Fruit fly (Drosophila melanogaster) whole organism, pupa: Measurements from ENCODE around the gene Npc2c.
A peak's percentile ranks its signal among the peaks of the same experiment; 100 is the strongest.

Experiments used
- CG10348 ChIP-seq: fragments of 200-800 bp; sonication (Bioruptor generic); IDR thresholded peaks from 2 replicates; pipeline ENCODE4 v1.3.6; 2022; ENCODE audit warnings: missing biosample characterization, missing genetic modification characterization
- CG12605 ChIP-seq: fragments of 200-800 bp; sonication (Bioruptor generic); IDR thresholded peaks from 2 replicates; pipeline ENCODE4 v1.3.6; 2022; ENCODE audit warnings: missing biosample characterization, missing genetic modification characterization
- CG17806 ChIP-seq: fragments of 200-800 bp; sonication (Bioruptor generic); optimal IDR thresholded peaks from 2 replicates; lab custom pipeline; 2018; ENCODE audit warnings: missing biosample characterization, mild to moderate bottlenecking, missing genetic modification characterization, moderate library complexity
- CG34367 ChIP-seq: fragments of 200-800 bp; sonication (Bioruptor generic); optimal IDR thresholded peaks from 2 replicates; lab custom pipeline; 2018; ENCODE audit warnings: missing biosample characterization, mild to moderate bottlenecking, missing genetic modification characterization
- Ets98B ChIP-seq: fragments of 200-800 bp; sonication (Bioruptor generic); IDR thresholded peaks from 2 replicates; pipeline ENCODE4 v1.3.6; 2022; ENCODE audit warnings: missing biosample characterization, missing genetic modification characterization

DNA sequence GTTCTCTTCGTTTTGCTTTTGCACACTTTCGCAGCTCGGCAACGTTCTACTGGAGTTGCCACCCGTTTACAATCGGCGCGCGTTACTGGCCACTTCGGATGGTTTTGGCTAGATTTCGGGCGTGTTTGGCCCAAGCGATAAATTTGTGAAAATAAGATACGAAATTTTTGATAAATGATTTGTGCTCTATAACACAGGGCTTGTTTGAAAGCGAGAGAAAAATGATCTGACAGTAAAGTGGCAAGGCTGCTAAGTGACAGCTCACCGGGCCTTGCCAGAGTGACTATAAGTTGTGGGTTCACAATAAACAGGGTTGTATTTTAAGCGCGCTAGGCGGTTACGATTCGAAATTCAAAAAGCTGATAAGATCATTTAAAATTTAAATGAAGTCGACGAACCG is 49.9 kb downstream of the Npc2c start, which contains the start of gene Fmr1:
- TF ChIP-seq CG10348 (GFP tag; lab: Robert Waterston, UW) = no peak
- no peak for TF ChIP-seq CG34367 (tag; lab: Kevin White, UChicago)
- no peak for TF ChIP-seq CG12605 (GFP tag; lab: Robert Waterston, UW)
- TF ChIP-seq CG17806 = peak; percentile 14
- TF ChIP-seq Ets98B (GFP tag; lab: Robert Waterston, UW) = no peak
